Worm (Caenorhabditis elegans): Measurements from ENCODE around the gene cat-4.

The cat-4 gene

DNA sequence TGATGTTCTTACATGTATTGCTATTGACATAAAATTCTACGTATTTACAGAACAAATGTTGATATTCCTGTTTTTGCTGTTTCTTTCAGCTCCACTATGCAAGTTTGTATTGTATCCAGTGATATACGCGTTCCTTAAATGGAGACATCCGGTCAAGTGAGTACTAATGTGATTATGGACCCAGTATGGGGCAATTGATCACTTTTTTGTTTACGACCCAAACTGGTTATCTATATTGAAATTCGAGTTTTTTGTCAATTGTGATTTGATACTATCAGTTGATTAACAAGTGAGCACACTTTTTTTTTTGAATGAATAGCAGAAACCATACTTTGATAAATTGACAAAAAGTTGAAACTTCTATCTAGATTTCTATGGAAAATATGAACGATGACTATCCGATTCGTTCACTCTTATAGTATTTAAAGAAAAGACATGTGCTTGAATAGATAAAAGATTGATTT, 17.2 kb downstream of the cat-4 start, which contains the start of gene T21C9.6:
TSS of gene T21C9.6 (plus strand) at position 51 of the 464 bp plus-strand sequence.
- no peak for TF ChIP-seq xnd-1 (tag; optimal IDR thresholded peaks at IDR 0.05)
- TF ChIP-seq nhr-80 (tag; optimal IDR thresholded peaks at IDR 0.05) = peak; percentile 16
- TF ChIP-seq ceh-79 (tag; optimal IDR thresholded peaks at IDR 0.05) = no peak

DNA sequence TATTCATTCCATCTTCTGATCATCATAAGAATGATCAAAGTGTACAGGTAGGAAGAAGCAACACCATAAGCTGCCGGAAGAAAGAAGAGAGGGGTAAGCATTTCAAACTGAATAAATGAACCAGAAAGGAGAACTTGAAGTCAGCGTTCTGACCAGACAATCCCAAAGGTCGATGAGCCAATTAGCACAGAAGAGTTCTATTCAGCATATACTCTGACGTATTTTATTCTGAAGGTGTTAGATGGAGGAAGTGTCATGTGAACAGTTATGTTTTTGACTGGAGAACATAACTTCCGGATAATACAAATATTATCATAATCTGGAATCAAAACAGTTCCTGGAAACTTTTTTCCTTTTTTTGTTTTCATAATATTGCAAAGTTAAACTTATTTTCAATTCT, 24.0 kb downstream of the cat-4 start, which contains the start of gene srg-32:
TSS of gene srg-32 (minus strand) at position 101 of the 400 bp plus-strand sequence.
- no peak for TF ChIP-seq T26A5.8 (tag; optimal IDR thresholded peaks at IDR 0.05)
- TF ChIP-seq lag-1 (GFP tag; IDR thresholded peaks at IDR 0.05) = no peak
- no peak for TF ChIP-seq attf-6 (GFP tag; IDR thresholded peaks at IDR 0.05)
- TF ChIP-seq F10E7.11 (tag; optimal IDR thresholded peaks at IDR 0.05) = no peak
- no peak for TF ChIP-seq hlh-12 (tag; optimal IDR thresholded peaks at IDR 0.05)
- TF ChIP-seq hmg-1.2 (GFP tag; IDR thresholded peaks at IDR 0.05) = no peak
- no peak for TF ChIP-seq C06A6.2 (GFP tag; conservative IDR thresholded peaks at IDR 0.05)
- TF ChIP-seq F39B2.1 (GFP tag; IDR thresholded peaks at IDR 0.05) = no peak
- TF ChIP-seq B0035.1 (tag; optimal IDR thresholded peaks at IDR 0.05) = no peak
- no peak for TF ChIP-seq rcor-1 (GFP tag; IDR thresholded peaks at IDR 0.05)
- no peak for TF ChIP-seq F52B5.7 (tag; optimal IDR thresholded peaks at IDR 0.05)
- TF ChIP-seq Y53F4B.3 (GFP tag; IDR thresholded peaks at IDR 0.05) = no peak
- no peak for TF ChIP-seq nfya-2 (GFP tag; IDR thresholded peaks at IDR 0.05)
- TF ChIP-seq ceh-58 (GFP tag; IDR thresholded peaks at IDR 0.05) = no peak
- no peak for TF ChIP-seq pha-4 (tag; optimal IDR thresholded peaks at IDR 0.05)

DNA sequence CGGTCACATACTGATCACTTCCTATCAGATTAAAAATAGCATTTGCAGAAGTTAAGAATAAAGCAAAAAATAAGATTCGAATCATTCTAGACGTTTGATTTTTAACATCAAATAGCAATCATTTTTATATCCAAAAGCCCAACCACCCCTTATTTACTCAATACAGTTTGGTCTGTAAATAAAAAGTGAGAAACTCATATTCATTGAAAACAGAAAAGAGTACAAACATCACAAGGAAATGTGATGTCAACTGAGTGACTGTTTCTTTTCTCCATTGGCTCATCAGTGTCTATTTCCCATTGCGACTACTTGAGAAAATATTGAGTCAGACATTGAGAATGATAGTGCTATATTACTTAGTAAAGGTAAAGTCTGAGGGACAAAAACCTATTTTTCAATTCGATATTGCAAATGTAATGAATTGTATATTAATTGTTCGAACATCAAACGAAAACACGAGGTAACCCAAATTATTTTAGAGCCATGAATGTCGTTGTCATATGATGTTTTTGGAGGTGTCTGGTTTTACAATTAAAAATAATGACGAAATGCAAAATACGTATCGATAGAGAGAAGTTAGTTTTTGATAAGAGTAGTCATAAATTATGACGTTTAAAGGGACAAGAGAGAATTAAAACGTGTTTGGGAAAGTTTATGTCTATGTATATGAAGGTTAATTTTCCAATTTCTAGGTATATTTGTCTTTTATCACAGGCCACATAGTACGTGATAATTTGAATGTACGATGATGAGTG, 25.3 kb downstream of the cat-4 start, which contains the start of gene ttr-23:
TSS of gene ttr-23 (minus strand) at position 87 of the 755 bp plus-strand sequence.
- TF ChIP-seq unc-62 (GFP tag; optimal IDR thresholded peaks at IDR 0.05) (peak; percentile 91), D2030.7 (GFP tag; IDR thresholded peaks at IDR 0.05) (no peak), ceh-58 (GFP tag; IDR thresholded peaks at IDR 0.05) (no peak), ceh-100 (GFP tag; IDR thresholded peaks at IDR 0.05) (no peak), nhr-80 (tag; optimal IDR thresholded peaks at IDR 0.05) (peak; percentile 50), F57C9.4 (tag; optimal IDR thresholded peaks at IDR 0.05) (no peak)

- no peak for TF ChIP-seq hmg-20 (GFP tag; IDR thresholded peaks at IDR 0.05)
- no peak for TF ChIP-seq madf-3 (GFP tag; IDR thresholded peaks at IDR 0.05)
- no peak for TF ChIP-seq rec-8 (tag; optimal IDR thresholded peaks at IDR 0.05)
- TF ChIP-seq aptf-2 (GFP tag; conservative IDR thresholded peaks at IDR 0.05) = no peak
- no peak for TF ChIP-seq F10E7.11 (tag; optimal IDR thresholded peaks at IDR 0.05)
- TF ChIP-seq F37B4.10 (GFP tag; IDR thresholded peaks at IDR 0.05) = 0 out of 2 replicates have a peak, but pooled peaks have one; percentile 13
- no peak for TF ChIP-seq lin-35 (GFP tag; optimal IDR thresholded peaks at IDR 0.05)
Measured at ce11 chrV:10592479-10592878, 27.8 kb downstream of the cat-4 start, which contains the start of gene T21C9.9. Gene T21C9.9, minus strand, starts transcription at chrV:10592579.

ce11 chrV:10594810-10595209, 30.1 kb downstream of the cat-4 start, which contains the start of gene T21C9.11:
Gene T21C9.11, minus strand, starts transcription at chrV:10594910.
- TF ChIP-seq nfya-2 (GFP tag; IDR thresholded peaks at IDR 0.05) (no peak), repo-1 (tag; optimal IDR thresholded peaks at IDR 0.05) (no peak), B0336.3 (GFP tag; IDR thresholded peaks at IDR 0.05) (no peak), ztf-22 (GFP tag; optimal IDR thresholded peaks at IDR 0.05) (no peak), tlf-1 (GFP tag; optimal IDR thresholded peaks at IDR 0.05) (no peak), hsf-1 (GFP tag; IDR thresholded peaks at IDR 0.05) (no peak), madf-10 (tag; optimal IDR thresholded peaks at IDR 0.05) (no peak), Y53G8AR.9 (GFP tag; conservative IDR thresholded peaks at IDR 0.05) (no peak), madf-8 (GFP tag; conservative IDR thresholded peaks at IDR 0.05) (no peak), rpc-1 (optimal IDR thresholded peaks at IDR 0.05) (no peak), rpc-1 (tag; optimal IDR thresholded peaks at IDR 0.05) (no peak), Y56A3A.18 (GFP tag; IDR thresholded peaks at IDR 0.05) (no peak), nfya-1 (tag; optimal IDR thresholded peaks at IDR 0.05; ENCODE audit: borderline replicate concordance, insufficient read depth) (no peak), hmg-20 (GFP tag; IDR thresholded peaks at IDR 0.05) (no peak), F23B12.7 (tag; optimal IDR thresholded peaks at IDR 0.05; ENCODE audit: insufficient read depth) (no peak), attf-6 (GFP tag; IDR thresholded peaks at IDR 0.05) (no peak), gei-17 (GFP tag; optimal IDR thresholded peaks at IDR 0.05) (no peak)

All from whole organism, young adult.